Worm (Caenorhabditis elegans) whole organism, L4/young adult: ENCODE data around the gene R102.2.

Experiments used
- W03F9.2 ChIP-seq: fragments of 150-350 bp; optimal IDR thresholded peaks from 2 replicates; lab custom pipeline; 2014; ENCODE audit warnings: missing biosample characterization, missing genetic modification characterization
- dao-5 ChIP-seq: sonication (generic microtip); optimal IDR thresholded peaks from 2 replicates; lab custom pipeline; 2016; ENCODE audit warnings: missing genotype, missing genetic modification characterization, moderate library complexity, missing compliant biosample characterization
- him-1 ChIP-seq: sonication (generic microtip); optimal IDR thresholded peaks from 2 replicates; lab custom pipeline; 2016; ENCODE audit warnings: missing genotype, missing genetic modification reagents, missing genetic modification characterization, missing compliant biosample characterization

DNA sequence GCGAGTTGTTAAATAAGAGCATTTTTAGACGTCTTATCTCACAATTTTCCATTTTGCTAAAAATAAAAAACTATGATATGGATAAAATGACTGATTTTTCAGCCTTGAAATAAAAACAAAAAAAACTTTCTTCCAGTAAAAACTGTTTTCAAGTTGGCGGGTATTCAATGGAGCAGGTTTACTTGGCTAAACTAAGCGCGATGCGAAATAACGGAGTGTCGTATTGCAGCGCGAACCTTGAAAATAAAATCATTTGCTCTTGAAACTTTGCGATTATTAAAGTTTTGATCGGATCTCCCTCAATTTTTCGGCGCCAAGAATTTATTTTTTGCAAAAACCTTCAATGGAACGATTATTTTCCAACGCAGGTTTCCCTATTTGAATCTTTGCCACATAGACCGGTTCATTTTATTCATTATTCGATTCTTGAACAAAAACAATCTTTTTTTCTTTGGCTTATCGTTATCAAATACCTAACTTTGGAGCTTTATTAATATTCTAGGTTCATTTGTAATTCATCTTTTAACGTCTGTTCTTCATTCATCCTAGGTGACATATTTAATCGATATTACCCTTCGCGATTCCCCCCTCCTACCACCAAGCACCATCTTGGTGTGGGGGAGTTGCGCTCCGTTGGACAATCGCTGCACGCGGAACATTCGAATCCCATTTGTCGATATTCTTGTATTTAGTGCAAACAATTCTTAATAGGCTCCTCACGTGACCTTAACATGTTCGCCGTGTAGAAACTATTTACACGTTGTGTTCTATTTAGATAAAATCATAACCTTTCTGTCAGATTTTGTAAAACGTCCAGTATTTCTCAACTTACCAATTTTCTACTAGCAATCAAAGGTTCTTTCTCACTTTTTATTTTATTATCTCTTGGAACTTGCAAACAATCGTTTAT lies 47.4 kb downstream of the R102.2 start, which contains the start of the genes orc-5 and cyb-1:
- TF ChIP-seq him-1 (tag; lab: Kevin White, UChicago) (no peak), W03F9.2 (tag; lab: Kevin White, UChicago) (peak; percentile 22), dao-5 (tag; lab: Kevin White, UChicago) (no peak)
